Worm (Caenorhabditis elegans): ENCODE results near the gene cas-1.

cas-1 gene

DNA sequence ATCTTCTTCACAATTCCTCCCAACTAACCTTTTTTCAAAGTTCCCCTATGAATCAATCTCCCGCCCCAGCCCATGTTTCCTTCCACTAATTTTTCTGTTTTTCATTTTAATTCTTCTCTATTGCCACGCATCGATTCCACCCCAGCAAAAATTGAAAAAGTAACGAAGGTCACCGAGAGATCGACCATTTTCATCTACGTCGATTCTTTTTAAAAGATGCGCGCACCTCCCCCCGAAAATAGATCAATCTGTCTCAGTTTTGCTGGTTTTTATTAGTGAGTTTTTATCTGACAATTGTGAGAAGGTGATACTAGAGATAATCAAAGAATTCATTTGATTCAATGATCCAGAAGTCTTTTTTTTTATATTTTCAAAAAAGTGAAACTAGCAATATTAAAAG is 29.4 kb downstream of the cas-1 start:
- TF ChIP-seq B0261.1 (tag; optimal IDR thresholded peaks at IDR 0.05) (no peak), tlf-1 (GFP tag; optimal IDR thresholded peaks at IDR 0.05) (no peak), madf-6 (GFP tag; IDR thresholded peaks at IDR 0.05) (no peak), xnd-1 (tag; optimal IDR thresholded peaks at IDR 0.05) (no peak), K11D2.4 (GFP tag; IDR thresholded peaks at IDR 0.05) (no peak), F57A8.1 (GFP tag; optimal IDR thresholded peaks at IDR 0.05) (no peak), sdz-38 (tag; optimal IDR thresholded peaks at IDR 0.05) (no peak), ama-1 (optimal IDR thresholded peaks at IDR 0.05) (no peak), ama-1 (GFP tag; optimal IDR thresholded peaks at IDR 0.05) (no peak), D2030.7 (GFP tag; IDR thresholded peaks at IDR 0.05) (no peak), rcor-1 (GFP tag; IDR thresholded peaks at IDR 0.05) (no peak), ztf-26 (tag; optimal IDR thresholded peaks at IDR 0.05) (no peak), ceh-40 (GFP tag; IDR thresholded peaks at IDR 0.05) (no peak), nhr-80 (tag; optimal IDR thresholded peaks at IDR 0.05) (no peak), madf-3 (GFP tag; IDR thresholded peaks at IDR 0.05) (no peak), unc-62 (GFP tag; optimal IDR thresholded peaks at IDR 0.05) (no peak), zim-3 (tag; optimal IDR thresholded peaks at IDR 0.05) (no peak), nhr-90 (tag; optimal IDR thresholded peaks at IDR 0.05) (no peak)

ce11 chrX:16782797-16783259 is 30.6 kb downstream of the cas-1 start, which contains the start of gene T01C8.3:
TSS of gene T01C8.3 (minus strand) at chrX:16783209.
- TF ChIP-seq nhr-80 (tag; optimal IDR thresholded peaks at IDR 0.05) (peak; percentile 68), let-607 (tag; optimal IDR thresholded peaks at IDR 0.05) (peak; percentile 19 to 62), hrde-1 (tag; optimal IDR thresholded peaks at IDR 0.05; ENCODE audit: borderline replicate concordance) (no peak), attf-6 (GFP tag; IDR thresholded peaks at IDR 0.05) (no peak), aptf-3 (GFP tag; IDR thresholded peaks at IDR 0.05) (no peak), nfyb-1 (GFP tag; IDR thresholded peaks at IDR 0.05) (no peak), F22D6.2 (tag; optimal IDR thresholded peaks at IDR 0.05) (no peak), lin-40 (tag; optimal IDR thresholded peaks at IDR 0.05) (peak; percentile 6)

DNA sequence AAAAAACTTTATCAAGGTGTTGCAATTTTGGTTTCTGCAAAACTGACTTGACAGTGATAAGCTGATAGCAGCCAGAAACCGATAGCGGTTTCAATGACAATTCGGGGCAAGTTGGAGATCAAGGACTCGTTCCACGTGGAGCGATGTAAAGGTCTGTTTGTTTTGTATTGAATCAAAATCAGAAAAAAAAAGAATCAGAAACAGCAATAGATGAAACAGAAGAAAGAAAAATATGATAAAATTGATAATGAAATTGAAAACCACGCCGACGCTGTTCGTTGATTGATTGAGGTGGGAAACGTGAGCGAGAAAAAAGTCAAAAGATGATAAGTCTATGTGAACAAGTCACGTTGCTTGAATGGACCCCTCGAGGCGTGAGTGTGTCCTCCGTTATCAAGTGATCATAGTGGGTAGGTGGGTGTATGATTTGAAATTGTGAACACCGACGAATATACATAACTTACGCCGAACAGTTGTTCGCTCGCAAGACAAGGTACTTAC is 38.1 kb downstream of the cas-1 start:
- TF ChIP-seq rpc-1 (optimal IDR thresholded peaks at IDR 0.05) (no peak), rpc-1 (tag; optimal IDR thresholded peaks at IDR 0.05) (no peak), snpc-1.1 (tag; optimal IDR thresholded peaks at IDR 0.05; ENCODE audit: insufficient read depth) (no peak), mcd-1 (GFP tag; IDR thresholded peaks at IDR 0.05) (no peak), nhr-80 (tag; optimal IDR thresholded peaks at IDR 0.05) (peak; percentile 97), hmg-1.2 (GFP tag; IDR thresholded peaks at IDR 0.05) (no peak), ceh-100 (GFP tag; IDR thresholded peaks at IDR 0.05) (no peak), lsy-27 (tag; optimal IDR thresholded peaks at IDR 0.05; ENCODE audit: borderline replicate concordance, insufficient read depth) (no peak), repo-1 (tag; optimal IDR thresholded peaks at IDR 0.05) (no peak), snpc-4 (GFP tag; optimal IDR thresholded peaks at IDR 0.05) (no peak), snpc-4 (tag; optimal IDR thresholded peaks at IDR 0.05) (no peak), tbp1 (GFP tag; optimal IDR thresholded peaks at IDR 0.05) (peak; percentile 8), T07F8.4 (tag; optimal IDR thresholded peaks at IDR 0.05) (no peak), ets-4 (GFP tag; optimal IDR thresholded peaks at IDR 0.05) (peak; percentile 43), mel-28 (tag; optimal IDR thresholded peaks at IDR 0.05; ENCODE audit: borderline replicate concordance) (no peak), T26A5.8 (tag; optimal IDR thresholded peaks at IDR 0.05) (no peak), ceh-91 (GFP tag; IDR thresholded peaks at IDR 0.05) (no peak), lin-40 (tag; optimal IDR thresholded peaks at IDR 0.05) (peak; percentile 62), ztf-6 (GFP tag; IDR thresholded peaks at IDR 0.05) (no peak), madf-6 (GFP tag; IDR thresholded peaks at IDR 0.05) (no peak), nhr-120 (GFP tag; IDR thresholded peaks at IDR 0.05) (no peak), hrde-1 (tag; optimal IDR thresholded peaks at IDR 0.05; ENCODE audit: borderline replicate concordance) (no peak), snpc-3.4 (tag; optimal IDR thresholded peaks at IDR 0.05) (no peak), hmg-20 (GFP tag; IDR thresholded peaks at IDR 0.05) (no peak), hlh-26 (GFP tag; conservative IDR thresholded peaks at IDR 0.05) (no peak), mes-4 (tag; optimal IDR thresholded peaks at IDR 0.05) (no peak), unc-62 (GFP tag; optimal IDR thresholded peaks at IDR 0.05) (no peak), nfyb-1 (GFP tag; IDR thresholded peaks at IDR 0.05) (no peak)

Measured in whole organism, young adult.